Worm (Caenorhabditis elegans) whole organism, late embryonic: ENCODE data around the gene Y45F10D.14.
A peak's percentile ranks its signal among the peaks of the same experiment; 100 is the strongest.

ENCODE experiments used
- C08G9.2 ChIP-seq: sonication (generic microtip); optimal IDR thresholded peaks from 2 replicates; lab custom pipeline; 2016; ENCODE audit warnings: mild to moderate bottlenecking, missing genetic modification characterization, moderate library complexity, missing compliant biosample characterization
- K02D7.2 ChIP-seq: sonication (generic microtip); optimal IDR thresholded peaks from 2 replicates; lab custom pipeline; 2017; ENCODE audit warnings: mild to moderate bottlenecking, missing genetic modification characterization, missing compliant biosample characterization
- ahr-1 ChIP-seq: sonication (generic microtip); optimal IDR thresholded peaks from 2 replicates; lab custom pipeline; 2016; ENCODE audit warnings: missing genetic modification characterization, missing compliant biosample characterization
- ama-1 ChIP-seq: fragments of 150-350 bp; optimal IDR thresholded peaks from 2 replicates; lab custom pipeline; 2014
- ceh-14 ChIP-seq: sonication (generic microtip); optimal IDR thresholded peaks from 2 replicates; lab custom pipeline; 2016; ENCODE audit warnings: missing genotype, missing genetic modification characterization, missing compliant biosample characterization
- ceh-18 ChIP-seq: sonication (generic microtip); optimal IDR thresholded peaks from 2 replicates; lab custom pipeline; 2016; ENCODE audit warnings: missing genetic modification characterization, missing compliant biosample characterization
- ceh-19 ChIP-seq: fragments of 200-800 bp; sonication (Bioruptor generic); optimal IDR thresholded peaks from 2 replicates; lab custom pipeline; 2018; ENCODE audit warnings: mild to moderate bottlenecking, missing genetic modification characterization, missing compliant biosample characterization
- ceh-2 ChIP-seq: sonication (generic microtip); optimal IDR thresholded peaks from 2 replicates; lab custom pipeline; 2016; ENCODE audit warnings: missing genotype, missing genetic modification characterization, missing compliant biosample characterization
- ceh-22 ChIP-seq: sonication (generic microtip); optimal IDR thresholded peaks from 2 replicates; lab custom pipeline; 2017; ENCODE audit warnings: missing biosample characterization, missing genetic modification characterization
- ceh-30 ChIP-seq: fragments of 150-350 bp; optimal IDR thresholded peaks from 2 replicates; lab custom pipeline; 2014; ENCODE audit warnings: missing biosample characterization, missing genetic modification characterization
- ceh-31 ChIP-seq: sonication (generic microtip); optimal IDR thresholded peaks from 2 replicates; lab custom pipeline; 2016; ENCODE audit warnings: missing genetic modification characterization, missing compliant biosample characterization
- ceh-34 ChIP-seq: sonication (generic microtip); optimal IDR thresholded peaks from 2 replicates; lab custom pipeline; 2016; ENCODE audit warnings: mild to moderate bottlenecking, missing genetic modification characterization, missing compliant biosample characterization
- ceh-45 ChIP-seq: fragments of 200-800 bp; sonication (Bioruptor generic); IDR thresholded peaks from 2 replicates; pipeline ENCODE4 v1.3.6; 2022; ENCODE audit warnings: missing genetic modification reagents, missing genetic modification characterization, missing compliant biosample characterization
- ceh-48 ChIP-seq: sonication (generic microtip); optimal IDR thresholded peaks from 2 replicates; lab custom pipeline; 2016; ENCODE audit warnings: missing genetic modification characterization, inconsistent platforms, missing compliant biosample characterization
- ceh-9 ChIP-seq: sonication (generic microtip); optimal IDR thresholded peaks from 2 replicates; lab custom pipeline; 2016; ENCODE audit warnings: mild to moderate bottlenecking, missing genetic modification characterization, inconsistent platforms, missing compliant biosample characterization
- dmd-4 ChIP-seq: sonication (generic microtip); optimal IDR thresholded peaks from 2 replicates; lab custom pipeline; 2016; ENCODE audit warnings: borderline replicate concordance, missing genetic modification characterization, missing compliant biosample characterization
- ets-4 ChIP-seq: sonication (generic microtip); optimal IDR thresholded peaks from 2 replicates; lab custom pipeline; 2016; ENCODE audit warnings: missing genetic modification characterization, missing compliant biosample characterization
- fkh-6 ChIP-seq: sonication (generic microtip); optimal IDR thresholded peaks from 2 replicates; lab custom pipeline; 2016; ENCODE audit warnings: missing genetic modification characterization, missing compliant biosample characterization
- gmeb-2 ChIP-seq: sonication (generic microtip); optimal IDR thresholded peaks from 2 replicates; lab custom pipeline; 2016; ENCODE audit warnings: missing genetic modification characterization, inconsistent platforms, missing compliant biosample characterization
- hlh-13 ChIP-seq: fragments of 200-800 bp; sonication (Bioruptor generic); optimal IDR thresholded peaks from 2 replicates; lab custom pipeline; 2018; ENCODE audit warnings: mild to moderate bottlenecking, missing genetic modification characterization, missing compliant biosample characterization
- hlh-15 ChIP-seq: sonication (generic microtip); optimal IDR thresholded peaks from 2 replicates; lab custom pipeline; 2016; ENCODE audit warnings: missing genetic modification characterization, missing compliant biosample characterization
- hlh-30 ChIP-seq: sonication (generic microtip); optimal IDR thresholded peaks from 2 replicates; lab custom pipeline; 2017; ENCODE audit warnings: antibody characterized with exemption, missing genetic modification characterization, missing compliant biosample characterization; ENCODE audit not compliant: insufficient read depth
- hlh-8 ChIP-seq: sonication (generic microtip); optimal IDR thresholded peaks from 2 replicates; lab custom pipeline; 2016; ENCODE audit warnings: missing genotype, missing genetic modification characterization, missing compliant biosample characterization
- lim-6 ChIP-seq: sonication (generic microtip); optimal IDR thresholded peaks from 2 replicates; lab custom pipeline; 2016; ENCODE audit warnings: missing genetic modification characterization, missing compliant biosample characterization
- nfya-1 ChIP-seq: sonication (generic microtip); optimal IDR thresholded peaks from 2 replicates; lab custom pipeline; 2017; ENCODE audit warnings: missing genetic modification characterization, mild to moderate bottlenecking, missing compliant biosample characterization, antibody characterized with exemption, moderate library complexity
- nhr-232 ChIP-seq: sonication (generic microtip); optimal IDR thresholded peaks from 2 replicates; lab custom pipeline; 2016; ENCODE audit warnings: missing genetic modification characterization, missing compliant biosample characterization
- odd-2 ChIP-seq: sonication (generic microtip); optimal IDR thresholded peaks from 2 replicates; lab custom pipeline; 2017; ENCODE audit warnings: antibody characterized with exemption, mild to moderate bottlenecking, missing genetic modification characterization, missing compliant biosample characterization
- pag-3 ChIP-seq: sonication (generic microtip); optimal IDR thresholded peaks from 2 replicates; lab custom pipeline; 2016; ENCODE audit warnings: missing compliant biosample characterization, missing genetic modification characterization, borderline replicate concordance
- pat-9 ChIP-seq: fragments of 200-800 bp; sonication (Bioruptor generic); optimal IDR thresholded peaks from 2 replicates; lab custom pipeline; 2018; ENCODE audit warnings: mild to moderate bottlenecking, missing genetic modification characterization, moderate library complexity, missing compliant biosample characterization
- pros-1 ChIP-seq: fragments of 150-350 bp; optimal IDR thresholded peaks from 2 replicates; lab custom pipeline; 2014; ENCODE audit warnings: missing biosample characterization, missing genetic modification reagents, missing genetic modification characterization
- rnt-1 ChIP-seq: sonication (generic microtip); optimal IDR thresholded peaks from 2 replicates; lab custom pipeline; 2016; ENCODE audit warnings: missing genetic modification characterization, missing compliant biosample characterization
- sdc-2 ChIP-seq: sonication (generic microtip); optimal IDR thresholded peaks from 2 replicates; lab custom pipeline; 2016; ENCODE audit warnings: missing genotype, missing genetic modification characterization, missing compliant biosample characterization
- sox-4 ChIP-seq: sonication (generic microtip); optimal IDR thresholded peaks from 2 replicates; lab custom pipeline; 2017; ENCODE audit warnings: mild to moderate bottlenecking, missing genetic modification characterization, inconsistent platforms, missing compliant biosample characterization
- tbx-2 ChIP-seq: sonication (generic microtip); optimal IDR thresholded peaks from 2 replicates; lab custom pipeline; 2016; ENCODE audit warnings: missing genetic modification characterization, missing compliant biosample characterization
- ttx-3 ChIP-seq: sonication (generic microtip); optimal IDR thresholded peaks from 2 replicates; lab custom pipeline; 2016; ENCODE audit warnings: missing genetic modification reagents, missing genetic modification characterization, missing compliant biosample characterization
- unc-42 ChIP-seq: sonication (generic microtip); optimal IDR thresholded peaks from 2 replicates; lab custom pipeline; 2016; ENCODE audit warnings: missing genotype, missing genetic modification characterization, missing compliant biosample characterization
- unc-55 ChIP-seq: sonication (generic microtip); optimal IDR thresholded peaks from 2 replicates; lab custom pipeline; 2017; ENCODE audit warnings: missing biosample characterization, missing genetic modification reagents, missing genetic modification characterization
- unc-86 ChIP-seq: sonication (generic microtip); optimal IDR thresholded peaks from 2 replicates; lab custom pipeline; 2016; ENCODE audit warnings: missing genetic modification characterization, missing compliant biosample characterization
- ztf-16 ChIP-seq: sonication (generic microtip); optimal IDR thresholded peaks from 2 replicates; lab custom pipeline; 2017; ENCODE audit warnings: missing genetic modification characterization, missing compliant biosample characterization

Gene Y45F10D.14

DNA sequence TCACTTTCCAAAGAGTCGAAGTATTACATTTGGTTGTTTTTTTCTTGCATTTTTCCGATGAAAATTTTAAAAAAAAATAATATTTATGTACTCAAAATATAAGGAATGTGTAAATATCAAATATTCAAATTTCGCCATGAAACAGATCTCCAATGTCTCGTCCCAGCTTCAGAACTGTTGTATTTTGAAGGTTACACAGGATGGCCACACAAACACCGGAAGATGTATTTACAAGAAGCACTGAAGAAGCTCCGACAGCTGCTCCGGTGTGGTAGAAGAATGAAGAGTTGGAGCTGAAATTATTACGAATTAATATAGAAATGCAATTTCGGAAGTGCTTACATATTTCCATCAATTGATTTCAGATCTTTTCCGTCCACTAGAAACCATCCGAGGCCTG lies 25.3 kb downstream of the Y45F10D.14 start (continued):
- no peak for TF ChIP-seq unc-55 (GFP tag; lab: Kevin White, UChicago)
- no peak for TF ChIP-seq ahr-1 (tag; lab: Kevin White, UChicago)

- TF ChIP-seq hlh-30 (tag; lab: Kevin White, UChicago): no peak
- no peak for TF ChIP-seq pag-3 (tag; lab: Kevin White, UChicago)
- TF ChIP-seq ama-1: no peak
- TF ChIP-seq unc-42 (tag; lab: Kevin White, UChicago): no peak
- no peak for TF ChIP-seq ceh-14 (tag; lab: Kevin White, UChicago)
- no peak for TF ChIP-seq ceh-19
- TF ChIP-seq hlh-8 (tag; lab: Kevin White, UChicago): no peak
- no peak for TF ChIP-seq dmd-4 (tag; lab: Kevin White, UChicago)
- no peak for TF ChIP-seq fkh-6 (tag; lab: Kevin White, UChicago)
- TF ChIP-seq hlh-13 (GFP tag; lab: Kevin White, UChicago): no peak
- TF ChIP-seq ceh-30: no peak
- TF ChIP-seq ceh-2: no peak
- TF ChIP-seq ahr-1 (tag; lab: Kevin White, UChicago): no peak
- TF ChIP-seq pros-1 (tag; lab: Kevin White, UChicago): no peak
- TF ChIP-seq ceh-48 (tag; lab: Kevin White, UChicago): no peak
- no peak for TF ChIP-seq C08G9.2 (tag; lab: Kevin White, UChicago)
These were observed 28.9 kb downstream of the Y45F10D.14 start, which contains the start of gene gly-10 for ce11 chrIV:13778710-13779109. Gene gly-10 (plus strand): TSS chrIV:13779096.

DNA sequence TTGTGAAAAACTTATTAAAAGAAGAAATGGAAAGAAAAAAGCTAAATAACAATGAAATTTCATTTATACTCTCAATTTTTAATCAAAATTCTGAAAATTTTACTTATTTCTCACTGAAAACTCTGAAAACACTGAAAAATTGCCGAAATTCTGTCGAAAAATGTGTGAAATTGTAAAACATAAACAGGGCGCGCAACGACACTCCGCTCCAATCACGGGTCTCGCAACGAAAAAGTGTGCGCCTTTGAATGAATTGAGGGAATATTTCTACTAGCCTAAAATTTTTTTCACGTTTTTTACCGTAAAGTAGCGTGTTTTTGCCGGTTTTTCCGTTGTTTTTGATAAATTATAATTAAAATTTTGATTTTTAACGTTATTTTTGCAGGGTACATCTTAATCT lies 30.1 kb downstream of the Y45F10D.14 start, which contains the start of gene rpl-18:
Gene rpl-18 (plus strand): TSS at position 386 of the 400 bp plus-strand sequence.
- TF ChIP-seq rnt-1: no peak
- TF ChIP-seq unc-55 (GFP tag; lab: Kevin White, UChicago): peak; percentile 36
- TF ChIP-seq gmeb-2 (tag; lab: Kevin White, UChicago): no peak
- TF ChIP-seq odd-2 (tag; lab: Kevin White, UChicago): no peak
- no peak for TF ChIP-seq ets-4 (tag; lab: Kevin White, UChicago)
- no peak for TF ChIP-seq pat-9 (tag; lab: Kevin White, UChicago)
- no peak for TF ChIP-seq pag-3 (tag; lab: Kevin White, UChicago)
- no peak for TF ChIP-seq unc-42 (tag; lab: Kevin White, UChicago)
- no peak for TF ChIP-seq K02D7.2
- peak; percentile 16 for TF ChIP-seq tbx-2 (tag; lab: Kevin White, UChicago)
- no peak for TF ChIP-seq lim-6 (tag; lab: Kevin White, UChicago)
- peak; percentile 18 for TF ChIP-seq ttx-3 (tag; lab: Kevin White, UChicago)
- no peak for TF ChIP-seq ceh-18 (tag; lab: Kevin White, UChicago)
- TF ChIP-seq C08G9.2 (tag; lab: Kevin White, UChicago): no peak
- peak; percentile 80 for TF ChIP-seq nfya-1 (tag; lab: Kevin White, UChicago)
- TF ChIP-seq ceh-9: no peak
- no peak for TF ChIP-seq fkh-6 (tag; lab: Kevin White, UChicago)
- no peak for TF ChIP-seq hlh-13 (GFP tag; lab: Kevin White, UChicago)
- TF ChIP-seq ceh-31 (tag; lab: Kevin White, UChicago): peak; percentile 40
- no peak for TF ChIP-seq nhr-232 (tag; lab: Kevin White, UChicago)
- no peak for TF ChIP-seq ceh-34 (tag; lab: Kevin White, UChicago)
- TF ChIP-seq hlh-30 (tag; lab: Kevin White, UChicago): peak; percentile 79
- no peak for TF ChIP-seq hlh-15
- no peak for TF ChIP-seq ztf-16 (tag; lab: Kevin White, UChicago)
- TF ChIP-seq sox-4: no peak

- TF ChIP-seq ceh-45 (GFP tag; lab: Robert Waterston, UW) (no peak), ceh-22 (tag; lab: Kevin White, UChicago) (no peak), hlh-30 (tag; lab: Kevin White, UChicago) (peak; percentile 15), unc-86 (tag; lab: Kevin White, UChicago) (no peak), sdc-2 (tag; lab: Kevin White, UChicago) (no peak), ceh-34 (tag; lab: Kevin White, UChicago) (no peak), ceh-30 (no peak)
These were observed 30.9 kb downstream of the Y45F10D.14 start for ce11 chrIV:13776745-13777144.
